Worm (Caenorhabditis elegans) whole organism, L4 larva: ENCODE results near the gene W08F4.5.

Experiments used
- F37D6.2 ChIP-seq: sonication (generic microtip); optimal IDR thresholded peaks from 2 replicates; lab custom pipeline; 2016; ENCODE audit warnings: mild to moderate bottlenecking, missing genetic modification characterization, missing compliant biosample characterization
- F49E8.2 ChIP-seq: sonication (generic microtip); optimal IDR thresholded peaks from 2 replicates; lab custom pipeline; 2016; ENCODE audit warnings: missing compliant biosample characterization, mild to moderate bottlenecking, missing genetic modification characterization, borderline replicate concordance
- R02D3.7 ChIP-seq: fragments of 150-350 bp; sonication (generic microtip); optimal IDR thresholded peaks from 3 replicates; lab custom pipeline; 2014; ENCODE audit warnings: missing biosample characterization, missing genetic modification characterization
- Y48G9A.11 ChIP-seq: fragments of 200-800 bp; sonication (Bioruptor generic); IDR thresholded peaks from 2 replicates; pipeline ENCODE4 v1.3.6; 2022; ENCODE audit warnings: missing genetic modification reagents, missing genetic modification characterization, missing compliant biosample characterization
- Y5F2A.4 ChIP-seq: fragments of 200-800 bp; sonication (Bioruptor generic); optimal IDR thresholded peaks from 2 replicates; lab custom pipeline; 2018; ENCODE audit warnings: mild to moderate bottlenecking, missing genetic modification characterization, missing compliant biosample characterization
- Y75B8A.6 ChIP-seq: fragments of 200-800 bp; sonication (Bioruptor generic); IDR thresholded peaks from 2 replicates; pipeline ENCODE4 v1.3.6; 2022; ENCODE audit warnings: missing genetic modification reagents, missing genetic modification characterization, missing compliant biosample characterization
- ZK546.5 ChIP-seq, 2 experiments: sonication (generic microtip); optimal IDR thresholded peaks; 2 replicates each; lab custom pipeline; 2017; ENCODE audit warnings: missing biosample characterization in 2 of 2, missing genetic modification characterization in 2 of 2
- attf-4 ChIP-seq: sonication (generic microtip); optimal IDR thresholded peaks from 3 replicates; lab custom pipeline; 2017; ENCODE audit warnings: missing biosample characterization, missing genetic modification characterization
- ceh-20 ChIP-seq: fragments of 200-800 bp; sonication (Bioruptor generic); IDR thresholded peaks from 2 replicates; pipeline ENCODE4 v1.3.6; 2022; ENCODE audit warnings: missing genetic modification reagents, missing genetic modification characterization, missing compliant biosample characterization
- ceh-28 ChIP-seq: fragments of 150-350 bp; optimal IDR thresholded peaks from 2 replicates; lab custom pipeline; 2014; ENCODE audit warnings: missing biosample characterization, missing genetic modification reagents, missing genetic modification characterization
- ceh-32 ChIP-seq: sonication (generic microtip); optimal IDR thresholded peaks from 2 replicates; lab custom pipeline; 2016; ENCODE audit warnings: mild to moderate bottlenecking, missing genetic modification characterization, missing compliant biosample characterization; ENCODE audit not compliant: poor library complexity
- ceh-44 ChIP-seq: fragments of 200-800 bp; sonication (Bioruptor generic); IDR thresholded peaks from 2 replicates; pipeline ENCODE4 v1.3.6; 2022; ENCODE audit warnings: missing genetic modification reagents, missing genetic modification characterization, missing compliant biosample characterization
- daf-19 ChIP-seq: fragments of 200-800 bp; sonication (Bioruptor generic); conservative IDR thresholded peaks from 2 replicates; pipeline ENCODE4 v1.3.6; 2022; ENCODE audit warnings: missing genetic modification characterization, missing compliant biosample characterization
- dmd-8 ChIP-seq: fragments of 200-800 bp; sonication (Bioruptor generic); IDR thresholded peaks from 2 replicates; pipeline ENCODE4 v1.3.6; 2022; ENCODE audit warnings: missing genetic modification characterization, missing compliant biosample characterization
- duxl-1 ChIP-seq: sonication (generic microtip); optimal IDR thresholded peaks from 2 replicates; lab custom pipeline; 2016; ENCODE audit warnings: mild to moderate bottlenecking, missing genetic modification characterization, moderate library complexity, missing compliant biosample characterization; ENCODE audit not compliant: poor library complexity
- egl-43 ChIP-seq: fragments of 200-800 bp; sonication (Bioruptor generic); IDR thresholded peaks from 2 replicates; pipeline ENCODE4 v1.3.6; 2022; ENCODE audit warnings: missing genetic modification reagents, missing genetic modification characterization, missing compliant biosample characterization
- fos-1 ChIP-seq: fragments of 150-350 bp; optimal IDR thresholded peaks from 2 replicates; lab custom pipeline; 2014; ENCODE audit warnings: missing biosample characterization, missing genetic modification characterization
- hif-1 ChIP-seq, 2 experiments: sonication (generic microtip); optimal IDR thresholded peaks; 2 replicates each; lab custom pipeline; 2016 to 2017; ENCODE audit warnings: missing compliant biosample characterization in 2 of 2, missing genetic modification characterization in 2 of 2, missing genetic modification reagents in 2 of 2, missing genotype in 2 of 2, mild to moderate bottlenecking in 1 of 2
- hmg-1.1 ChIP-seq: fragments of 200-800 bp; sonication (Bioruptor generic); IDR thresholded peaks from 2 replicates; pipeline ENCODE4 v1.3.6; 2022; ENCODE audit warnings: missing genetic modification reagents, missing genetic modification characterization, missing compliant biosample characterization
- lim-7 ChIP-seq: fragments of 200-800 bp; sonication (Bioruptor generic); IDR thresholded peaks from 2 replicates; pipeline ENCODE4 v1.3.6; 2022; ENCODE audit warnings: missing genetic modification characterization, missing compliant biosample characterization
- lin-1 ChIP-seq: fragments of 200-800 bp; sonication (Bioruptor generic); IDR thresholded peaks from 2 replicates; pipeline ENCODE4 v1.3.6; 2022; ENCODE audit warnings: missing genetic modification reagents, missing genetic modification characterization, missing compliant biosample characterization
- lin-29 ChIP-seq: fragments of 200-800 bp; sonication (Bioruptor generic); IDR thresholded peaks from 2 replicates; pipeline ENCODE4 v1.3.6; 2022; ENCODE audit warnings: missing genetic modification reagents, missing genetic modification characterization, missing compliant biosample characterization
- lin-38 ChIP-seq: fragments of 200-800 bp; sonication (Bioruptor generic); IDR thresholded peaks from 2 replicates; pipeline ENCODE4 v1.3.6; 2022; ENCODE audit warnings: missing genetic modification reagents, missing genetic modification characterization, missing compliant biosample characterization
- madf-9 ChIP-seq: fragments of 200-800 bp; sonication (Bioruptor generic); conservative IDR thresholded peaks from 2 replicates; pipeline ENCODE4 v1.3.6; 2022; ENCODE audit warnings: missing genetic modification reagents, missing genetic modification characterization, missing compliant biosample characterization
- mxl-3 ChIP-seq: fragments of 200-800 bp; sonication (Bioruptor generic); optimal IDR thresholded peaks from 2 replicates; lab custom pipeline; 2018; ENCODE audit warnings: mild to moderate bottlenecking, missing genetic modification characterization, missing compliant biosample characterization
- nhr-237 ChIP-seq: sonication (generic microtip); optimal IDR thresholded peaks from 2 replicates; lab custom pipeline; 2017; ENCODE audit warnings: missing biosample characterization, missing genetic modification characterization
- nhr-42 ChIP-seq: fragments of 200-800 bp; sonication (Bioruptor generic); IDR thresholded peaks from 2 replicates; pipeline ENCODE4 v1.3.6; 2022; ENCODE audit warnings: missing genetic modification characterization, missing compliant biosample characterization
- nhr-48 ChIP-seq: sonication (generic microtip); optimal IDR thresholded peaks from 2 replicates; lab custom pipeline; 2016; ENCODE audit warnings: mild to moderate bottlenecking, missing genetic modification characterization, missing compliant biosample characterization
- nhr-76 ChIP-seq: fragments of 150-350 bp; optimal IDR thresholded peaks from 2 replicates; lab custom pipeline; 2014; ENCODE audit warnings: missing biosample characterization, missing genetic modification characterization
- php-3 ChIP-seq: fragments of 200-800 bp; sonication (Bioruptor generic); IDR thresholded peaks from 2 replicates; pipeline ENCODE4 v1.3.6; 2022; ENCODE audit warnings: missing genetic modification reagents, missing genetic modification characterization, missing compliant biosample characterization
- saeg-2 ChIP-seq: fragments of 200-800 bp; sonication (Bioruptor generic); IDR thresholded peaks from 2 replicates; pipeline ENCODE4 v1.3.6; 2022; ENCODE audit warnings: missing genetic modification reagents, missing genetic modification characterization, missing compliant biosample characterization
- set-16 ChIP-seq: fragments of 200-800 bp; sonication (Bioruptor generic); IDR thresholded peaks from 2 replicates; pipeline ENCODE4 v1.3.6; 2022; ENCODE audit warnings: missing genetic modification reagents, missing genetic modification characterization, missing compliant biosample characterization
- snpc-1.2 ChIP-seq: fragments of 200-800 bp; sonication (Bioruptor generic); IDR thresholded peaks from 2 replicates; pipeline ENCODE4 v1.3.6; 2022; ENCODE audit warnings: missing genetic modification reagents, missing genetic modification characterization, missing compliant biosample characterization
- spr-1 ChIP-seq: sonication (generic microtip); optimal IDR thresholded peaks from 2 replicates; lab custom pipeline; 2016; ENCODE audit warnings: mild to moderate bottlenecking, missing genetic modification characterization, missing compliant biosample characterization
- unc-130 ChIP-seq: sonication (generic microtip); optimal IDR thresholded peaks from 2 replicates; lab custom pipeline; 2016; ENCODE audit warnings: missing genetic modification reagents, missing genetic modification characterization, missing compliant biosample characterization
- unc-39 ChIP-seq: sonication (generic microtip); optimal IDR thresholded peaks from 2 replicates; lab custom pipeline; 2017; ENCODE audit warnings: missing biosample characterization, missing genetic modification characterization
- unc-62 ChIP-seq, 3 experiments: fragments of 150-350 bp in 1 of 3; sonication (generic microtip); optimal IDR thresholded peaks in 2 of 3; peaks in 1 of 3; 1 replicate in 1 of 3; 2 replicates in 2 of 3; lab custom pipeline; 2014 to 2017; ENCODE audit warnings: missing biosample characterization in 3 of 3, missing genetic modification characterization in 3 of 3, missing genetic modification reagents in 3 of 3, missing genotype in 1 of 3
- zip-2 ChIP-seq: fragments of 150-350 bp; optimal IDR thresholded peaks from 2 replicates; lab custom pipeline; 2014; ENCODE audit warnings: missing biosample characterization, missing genetic modification characterization

The W08F4.5 gene

ce11 chrII:587533-587932 lies 18.9 kb upstream of the W08F4.5 start, which contains the start of gene fbxb-34 (continued):
- TF ChIP-seq daf-19 (GFP tag; lab: Robert Waterston, UW) = no peak

ce11 chrII:584321-584848 lies 15.7 kb upstream of the W08F4.5 start, which contains the start of the genes W08F4.12 and W08F4.13:
Gene W08F4.12, minus strand, starts transcription at chrII:584421.
Gene W08F4.13, plus strand, starts transcription at chrII:584798.
- TF ChIP-seq unc-130 (GFP tag; lab: Kevin White, UChicago) = no peak
- no peak for TF ChIP-seq ceh-32 (tag; lab: Kevin White, UChicago)
- TF ChIP-seq nhr-48 (tag; lab: Kevin White, UChicago) = no peak
- TF ChIP-seq ZK546.5 (tag; optimal IDR thresholded peaks at IDR 0.05; lab: Kevin White, UChicago) = no peak
- TF ChIP-seq lin-1 = no peak
- TF ChIP-seq dmd-8 (GFP tag; lab: Robert Waterston, UW) = no peak
- no peak for TF ChIP-seq saeg-2 (GFP tag; lab: Robert Waterston, UW)
- no peak for TF ChIP-seq nhr-237 (tag; lab: Kevin White, UChicago)
- TF ChIP-seq zip-2 (tag; lab: Kevin White, UChicago) = no peak
- TF ChIP-seq nhr-76 (tag; lab: Kevin White, UChicago) = no peak
- no peak for TF ChIP-seq ceh-28 (tag; lab: Kevin White, UChicago)
- no peak for TF ChIP-seq duxl-1 (tag; lab: Kevin White, UChicago)
- TF ChIP-seq Y5F2A.4 = no peak
- no peak for TF ChIP-seq spr-1 (tag; lab: Kevin White, UChicago)
- TF ChIP-seq mxl-3 = no peak
- TF ChIP-seq fos-1 = no peak

ce11 chrII:582649-583048 lies 14.0 kb upstream of the W08F4.5 start, which contains the start of gene fbxb-14:
Gene fbxb-14, minus strand, starts transcription at chrII:582749.
- TF ChIP-seq set-16 (GFP tag; lab: Robert Waterston, UW) (no peak), nhr-42 (GFP tag; lab: Robert Waterston, UW) (no peak), lin-1 (no peak), madf-9 (no peak), ceh-44 (GFP tag; lab: Robert Waterston, UW) (no peak), lim-7 (GFP tag; lab: Robert Waterston, UW) (no peak), hif-1 (tag; optimal IDR thresholded peaks at IDR 0.05; lab: Kevin White, UChicago) (no peak), php-3 (no peak), lin-29 (GFP tag; lab: Robert Waterston, UW) (no peak), Y48G9A.11 (GFP tag; lab: Robert Waterston, UW) (no peak), unc-62 (GFP tag; optimal IDR thresholded peaks at IDR 0.05 in 1 of 2; lab: Kevin White, UChicago) (no peak), unc-62 (tag; optimal IDR thresholded peaks at IDR 0.05; lab: Kevin White, UChicago) (no peak), ceh-20 (GFP tag; lab: Robert Waterston, UW) (no peak), ceh-32 (tag; lab: Kevin White, UChicago) (no peak), unc-39 (tag; lab: Kevin White, UChicago) (no peak), attf-4 (tag; lab: Kevin White, UChicago) (no peak), Y75B8A.6 (no peak), F37D6.2 (tag; lab: Kevin White, UChicago) (no peak)

ce11 chrII:581983-582382 lies 13.3 kb upstream of the W08F4.5 start:
- TF ChIP-seq hmg-1.1 (GFP tag; lab: Robert Waterston, UW) = no peak
- TF ChIP-seq F49E8.2 (tag; lab: Kevin White, UChicago) = peak; percentile 46
- 0 out of 2 replicates have a peak, but pooled peaks have one; percentile 39 for TF ChIP-seq snpc-1.2 (GFP tag; lab: Robert Waterston, UW)
- TF ChIP-seq daf-19 (GFP tag; lab: Robert Waterston, UW) = no peak
- no peak for TF ChIP-seq spr-1 (tag; lab: Kevin White, UChicago)
- no peak for TF ChIP-seq R02D3.7 (tag; lab: Kevin White, UChicago)
- TF ChIP-seq F37D6.2 (tag; lab: Kevin White, UChicago) = no peak
- TF ChIP-seq dmd-8 (GFP tag; lab: Robert Waterston, UW) = peak; percentile 63; the same call in 1 of the 2 replicates
- TF ChIP-seq lin-38 = peak; percentile 41
- TF ChIP-seq egl-43 = no peak
- TF ChIP-seq duxl-1 (tag; lab: Kevin White, UChicago) = peak; percentile 24
- TF ChIP-seq, all 104 proteins: peak for 5
